Fruit fly (Drosophila melanogaster): Measurements from ENCODE around the gene Sld5.

The Sld5 gene

dm6 chr3R:26041417-26042101 lies 14.8 kb downstream of the Sld5 start, which contains the start of gene gro:
Gene gro (plus strand): TSS chr3R:26041736.
- TF ChIP-seq dsf (GFP tag; optimal IDR thresholded peaks at IDR 0.05; ENCODE audit: borderline replicate concordance) (peak; percentile 64), HLH106 (tag; optimal IDR thresholded peaks at IDR 0.05) (peak; percentile 69), sv (GFP tag; optimal IDR thresholded peaks at IDR 0.05) (peak; percentile 47), woc (GFP tag; optimal IDR thresholded peaks at IDR 0.05) (peak; percentile 68), Dfd (GFP tag; optimal IDR thresholded peaks at IDR 0.05) (no peak), ey (GFP tag; optimal IDR thresholded peaks at IDR 0.05) (peak; percentile 70), Rel (GFP tag; optimal IDR thresholded peaks at IDR 0.05) (no peak), Rel (tag; optimal IDR thresholded peaks at IDR 0.05) (peak; percentile 14), Sp1 (GFP tag; optimal IDR thresholded peaks at IDR 0.05) (peak; percentile 45), GATAd (GFP tag; optimal IDR thresholded peaks at IDR 0.05) (peak; percentile 21), dmrt93B (GFP tag; optimal IDR thresholded peaks at IDR 0.05) (peak; percentile 60), lola (GFP tag; optimal IDR thresholded peaks at IDR 0.05) (no peak), usp (GFP tag; optimal IDR thresholded peaks at IDR 0.05) (no peak), Mio (GFP tag; optimal IDR thresholded peaks at IDR 0.05) (no peak), sage (GFP tag; optimal IDR thresholded peaks at IDR 0.05) (peak; percentile 71), Dif (GFP tag; optimal IDR thresholded peaks at IDR 0.05; ENCODE audit: partially characterized antibody) (peak; percentile 83), tai (GFP tag; optimal IDR thresholded peaks at IDR 0.05) (peak; percentile 88), Hr78 (GFP tag; optimal IDR thresholded peaks at IDR 0.05) (no peak), Myc (optimal IDR thresholded peaks at IDR 0.05) (no peak), N (GFP tag; optimal IDR thresholded peaks at IDR 0.05) (peak; percentile 68), foxo (GFP tag; optimal IDR thresholded peaks at IDR 0.05) (peak in 1 of 2 experiments; percentile 78), jim (GFP tag; optimal IDR thresholded peaks at IDR 0.05) (no peak), pan (optimal IDR thresholded peaks at IDR 0.05) (no peak), brk (GFP tag; optimal IDR thresholded peaks at IDR 0.05) (peak; percentile 89), CrebA (GFP tag; optimal IDR thresholded peaks at IDR 0.05; ENCODE audit: borderline replicate concordance) (no peak), OdsH (GFP tag; optimal IDR thresholded peaks at IDR 0.05) (peak; percentile 72), Jra (GFP tag; optimal IDR thresholded peaks at IDR 0.05) (peak; percentile 67), fru (GFP tag; optimal IDR thresholded peaks at IDR 0.05) (peak; percentile 76), Hr83 (GFP tag; optimal IDR thresholded peaks at IDR 0.05; ENCODE audit: poor library complexity, severe bottlenecking) (peak; percentile 42), Abd-B (GFP tag; optimal IDR thresholded peaks at IDR 0.05) (no peak), psq (GFP tag; optimal IDR thresholded peaks at IDR 0.05) (peak; percentile 53), CG32264 (GFP tag; optimal IDR thresholded peaks at IDR 0.05) (no peak), Hnf4 (GFP tag; optimal IDR thresholded peaks at IDR 0.05) (peak; percentile 85), br (GFP tag; optimal IDR thresholded peaks at IDR 0.05) (peak; percentile 77), Vsx2 (GFP tag; optimal IDR thresholded peaks at IDR 0.05; ENCODE audit: partially characterized antibody) (no peak), dl (GFP tag; optimal IDR thresholded peaks at IDR 0.05; ENCODE audit: insufficient read depth in 1 of 2, partially characterized antibody in 2 of 2) (peak in 1 of 2 experiments; percentile 64), rgr (GFP tag; optimal IDR thresholded peaks at IDR 0.05) (peak; percentile 83), h (GFP tag; optimal IDR thresholded peaks at IDR 0.05) (peak; percentile 85), CG9705 (GFP tag; optimal IDR thresholded peaks at IDR 0.05) (peak; percentile 61)

- TF ChIP-seq Dfd (GFP tag; optimal IDR thresholded peaks at IDR 0.05) (no peak), rgr (GFP tag; optimal IDR thresholded peaks at IDR 0.05) (no peak), Myc (optimal IDR thresholded peaks at IDR 0.05) (no peak), dl (GFP tag; optimal IDR thresholded peaks at IDR 0.05; ENCODE audit: insufficient read depth in 1 of 2, partially characterized antibody in 2 of 2) (no peak), Dif (GFP tag; optimal IDR thresholded peaks at IDR 0.05; ENCODE audit: partially characterized antibody) (no peak), CG9705 (GFP tag; optimal IDR thresholded peaks at IDR 0.05) (no peak), GATAd (GFP tag; optimal IDR thresholded peaks at IDR 0.05) (no peak), dmrt93B (GFP tag; optimal IDR thresholded peaks at IDR 0.05) (no peak), Hr83 (GFP tag; optimal IDR thresholded peaks at IDR 0.05; ENCODE audit: poor library complexity, severe bottlenecking) (no peak), psq (GFP tag; optimal IDR thresholded peaks at IDR 0.05) (no peak)
Measured at dm6 chr3R:26039793-26040335, 16.5 kb downstream of the Sld5 start.

Data from whole organism, wandering third instar larva.